Fruit fly (Drosophila melanogaster): ENCODE measurements around the gene CG45691.

CG45691 gene

dm6 chr2L:17320612-17321011, at the start of gene CG45691:
TSS of gene CG45691 (minus strand) at chr2L:17320712.
- TF ChIP-seq CTCF (optimal IDR thresholded peaks at IDR 0.05) (no peak), CG8478 (optimal IDR thresholded peaks at IDR 0.05) (no peak)

dm6 chr2L:17368503-17368902, 48.0 kb upstream of the CG45691 start:
- no peak for TF ChIP-seq CG8478 (optimal IDR thresholded peaks at IDR 0.05)
- peak in 1 of 2 experiments; percentile 64 for TF ChIP-seq CTCF (optimal IDR thresholded peaks at IDR 0.05)

DNA sequence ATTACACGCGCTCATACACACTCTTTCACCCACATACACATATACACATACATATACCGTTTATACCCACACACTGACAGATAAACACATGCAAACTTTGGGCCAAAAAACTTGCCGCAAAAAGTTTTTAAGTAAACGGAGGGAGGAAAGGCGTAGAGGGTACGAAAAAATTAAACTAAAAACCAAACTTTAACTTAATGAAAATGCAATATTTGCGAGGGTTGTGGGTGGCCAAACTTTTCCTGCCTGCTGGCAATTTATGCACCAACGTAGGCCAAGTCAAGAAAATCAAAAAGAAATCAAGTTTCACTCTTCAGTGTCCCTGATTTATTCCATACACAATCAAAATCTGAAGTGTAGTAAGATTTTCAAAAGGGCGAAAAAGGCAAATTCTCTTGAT, 42.7 kb upstream of the CG45691 start, which contains the start of gene CG31804:
TSS of gene CG31804 (plus strand) at position 301 of the 400 bp plus-strand sequence.
- TF ChIP-seq CTCF (optimal IDR thresholded peaks at IDR 0.05) (no peak), CG8478 (optimal IDR thresholded peaks at IDR 0.05) (no peak)

DNA sequence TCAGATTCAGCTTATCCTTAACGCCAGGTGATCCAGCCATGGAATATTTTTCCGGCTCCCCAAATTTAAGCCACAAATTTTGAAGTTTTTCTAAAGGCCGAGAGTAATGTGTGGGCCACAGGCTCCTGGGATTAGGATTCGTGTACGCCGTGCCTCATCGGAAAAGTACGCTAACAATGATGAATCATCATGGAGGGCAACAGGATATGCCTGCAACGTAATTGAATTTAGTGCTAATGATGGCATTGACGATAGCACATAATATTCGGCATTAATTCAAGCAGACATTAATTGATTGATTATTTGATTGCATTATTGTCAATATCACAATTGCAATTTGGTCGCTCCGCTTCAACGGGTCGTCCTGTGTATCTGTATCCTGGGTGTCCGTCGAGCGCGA, 8.8 kb downstream of the CG45691 start, which contains the start of gene CG34170:
TSS of gene CG34170 (minus strand) at position 101 of the 400 bp plus-strand sequence.
- TF ChIP-seq CTCF (optimal IDR thresholded peaks at IDR 0.05) (no peak), CG8478 (optimal IDR thresholded peaks at IDR 0.05) (no peak)

- TF ChIP-seq CTCF (optimal IDR thresholded peaks at IDR 0.05), result no peak
- no peak for TF ChIP-seq CG8478 (optimal IDR thresholded peaks at IDR 0.05)
Observed at dm6 chr2L:17292102-17292501, 28.4 kb downstream of the CG45691 start, which contains the start of gene CG6380. TSS of gene CG6380 (minus strand) at chr2L:17292202.

DNA sequence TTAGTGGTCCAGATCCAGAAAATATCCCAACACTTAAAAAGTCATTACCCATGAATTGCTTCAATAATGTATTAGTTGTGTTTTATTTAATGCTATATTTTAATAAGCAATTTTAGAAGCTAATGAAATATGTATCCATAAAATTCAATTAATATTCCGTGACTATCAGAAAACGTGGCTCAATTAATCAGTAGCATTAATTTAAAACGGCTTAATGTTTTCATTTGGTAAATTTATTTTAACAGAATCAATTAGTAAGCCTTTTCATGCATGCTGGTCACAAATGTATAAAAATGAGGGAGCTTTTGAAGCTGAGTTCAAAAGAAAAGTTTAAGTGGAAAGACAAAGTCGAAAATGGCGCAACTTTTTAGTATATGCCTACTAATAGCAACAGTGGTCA, 34.6 kb downstream of the CG45691 start, which contains the start of gene CG15140:
TSS of gene CG15140 (plus strand) at position 301 of the 400 bp plus-strand sequence.
- no peak for TF ChIP-seq CG8478 (optimal IDR thresholded peaks at IDR 0.05)
